Worm (Caenorhabditis elegans) whole organism, young adult: ENCODE measurements around the gene msp-10.

Experiments
- snpc-4 ChIP-seq, 5 experiments: fragments of 150-350 bp in 1 of 5; sonication (generic microtip) in 4 of 5; optimal IDR thresholded peaks; 2 replicates each; lab custom pipeline; 2014 to 2018; ENCODE audit warnings: missing genetic modification characterization in 5 of 5, missing biosample characterization in 3 of 5, antibody characterized with exemption in 2 of 5, mild to moderate bottlenecking in 2 of 5, missing compliant biosample characterization in 2 of 5, missing genotype in 2 of 5, moderate library complexity in 2 of 5, missing genetic modification reagents in 1 of 5
- zim-3 ChIP-seq: sonication (generic microtip); optimal IDR thresholded peaks from 2 replicates; lab custom pipeline; 2017; ENCODE audit warnings: mild to moderate bottlenecking, missing genetic modification characterization, moderate library complexity, missing compliant biosample characterization

- no peak for TF ChIP-seq zim-3 (tag; lab: Kevin White, UChicago)
- TF ChIP-seq snpc-4 (GFP tag; optimal IDR thresholded peaks at IDR 0.05; lab: Kevin White, UChicago): no peak
- no peak for TF ChIP-seq snpc-4 (tag; optimal IDR thresholded peaks at IDR 0.05; lab: Kevin White, UChicago)
Observed at ce11 chrIV:9797304-9798003, 40.0 kb upstream of the msp-10 start, which contains the start of gene T13F2.2.
